Worm (Caenorhabditis elegans): ENCODE results near the gene daf-5.

daf-5 gene

ce11 chrII:14037484-14038303 lies 14.4 kb downstream of the daf-5 start (continued):
- TF ChIP-seq ceh-82 (tag; optimal IDR thresholded peaks at IDR 0.05), result peak in 2 of 3 experiments; percentile 1 to 22
- no peak for TF ChIP-seq nhr-90 (tag; optimal IDR thresholded peaks at IDR 0.05; ENCODE audit: poor library complexity)
- TF ChIP-seq grh-1 (GFP tag; IDR thresholded peaks at IDR 0.05), result no peak
- TF ChIP-seq mab-9 (GFP tag; IDR thresholded peaks at IDR 0.05), result no peak
- TF ChIP-seq unc-62 (GFP tag; optimal IDR thresholded peaks at IDR 0.05), result no peak
- TF ChIP-seq snu-23 (GFP tag; optimal IDR thresholded peaks at IDR 0.05), result no peak
- no peak for TF ChIP-seq egl-13 (tag; optimal IDR thresholded peaks at IDR 0.05)
- no peak for TF ChIP-seq fkh-10 (GFP tag; optimal IDR thresholded peaks at IDR 0.05)
- no peak for TF ChIP-seq skn-1 (tag; optimal IDR thresholded peaks at IDR 0.05)
- peak; percentile 30 for TF ChIP-seq nhr-77 (tag; optimal IDR thresholded peaks at IDR 0.05)

- TF ChIP-seq Y116A8C.19 (tag; optimal IDR thresholded peaks at IDR 0.05; ENCODE audit: borderline replicate concordance) (no peak), nhr-77 (tag; optimal IDR thresholded peaks at IDR 0.05) (peak; percentile 62), dpl-1 (GFP tag; optimal IDR thresholded peaks at IDR 0.05) (peak in 1 of 3 experiments; percentile 16), ceh-8 (GFP tag; optimal IDR thresholded peaks at IDR 0.05) (no peak), rnt-1 (tag; optimal IDR thresholded peaks at IDR 0.05) (peak; percentile 7), unc-130 (tag; optimal IDR thresholded peaks at IDR 0.05) (no peak), nhr-90 (tag; optimal IDR thresholded peaks at IDR 0.05; ENCODE audit: poor library complexity) (no peak), ces-1 (GFP tag; optimal IDR thresholded peaks at IDR 0.05) (no peak), nhr-84 (tag; optimal IDR thresholded peaks at IDR 0.05) (no peak), xbp-1 (tag; optimal IDR thresholded peaks at IDR 0.05) (no peak), nhr-237 (tag; optimal IDR thresholded peaks at IDR 0.05) (no peak), snu-23 (GFP tag; optimal IDR thresholded peaks at IDR 0.05) (peak; percentile 34), lin-14 (GFP tag; optimal IDR thresholded peaks at IDR 0.05) (peak; percentile 92), aha-1 (tag; optimal IDR thresholded peaks at IDR 0.05) (no peak), unc-98 (GFP tag; IDR thresholded peaks at IDR 0.05) (no peak), unc-86 (tag; optimal IDR thresholded peaks at IDR 0.05) (peak; percentile 83), F16B12.6 (tag; optimal IDR thresholded peaks at IDR 0.05) (no peak), mep-1 (tag; optimal IDR thresholded peaks at IDR 0.05) (peak; percentile 23), nhr-12 (tag; optimal IDR thresholded peaks at IDR 0.05) (no peak), elt-3 (tag; optimal IDR thresholded peaks at IDR 0.05) (no peak), isw-1 (GFP tag; IDR thresholded peaks at IDR 0.05) (no peak; the same call in 1 of the 2 replicates), ceh-63 (GFP tag; optimal IDR thresholded peaks at IDR 0.05) (no peak), nhr-28 (tag; optimal IDR thresholded peaks at IDR 0.05) (no peak), fkh-10 (GFP tag; optimal IDR thresholded peaks at IDR 0.05) (peak; percentile 87), fkh-8 (tag; optimal IDR thresholded peaks at IDR 0.05) (no peak), pag-3 (tag; optimal IDR thresholded peaks at IDR 0.05; ENCODE audit: borderline replicate concordance, insufficient read depth) (no peak), nhr-19 (GFP tag; conservative IDR thresholded peaks at IDR 0.05) (0 out of 2 replicates have a peak, but pooled peaks have one; percentile 8), tbx-2 (tag; optimal IDR thresholded peaks at IDR 0.05) (peak; percentile 70), lin-39 (tag; optimal IDR thresholded peaks at IDR 0.05) (no peak), hlh-4 (tag; optimal IDR thresholded peaks at IDR 0.05) (no peak), mef-2 (tag; optimal IDR thresholded peaks at IDR 0.05) (no peak), nhr-85 (tag) (no peak), C04F5.9 (tag; optimal IDR thresholded peaks at IDR 0.05) (no peak), swsn-7 (tag; optimal IDR thresholded peaks at IDR 0.05) (peak; percentile 40), egl-27 (tag; optimal IDR thresholded peaks at IDR 0.05) (no peak), dsc-1 (tag; optimal IDR thresholded peaks at IDR 0.05) (no peak), lir-3 (tag; optimal IDR thresholded peaks at IDR 0.05; ENCODE audit: poor library complexity) (no peak), alr-1 (tag; optimal IDR thresholded peaks at IDR 0.05; ENCODE audit: borderline replicate concordance) (no peak), irx-1 (tag; optimal IDR thresholded peaks at IDR 0.05) (peak; percentile 27), efl-3 (GFP tag; optimal IDR thresholded peaks at IDR 0.05) (no peak), C16A3.4 (tag; optimal IDR thresholded peaks at IDR 0.05) (no peak)
Observed at ce11 chrII:14036724-14037483, 15.2 kb downstream of the daf-5 start.
